Worm (Caenorhabditis elegans) whole organism, L4 larva: ENCODE measurements around the gene scl-1.

Source experiments
- D1046.2 ChIP-seq: fragments of 200-800 bp; sonication (Bioruptor generic); IDR thresholded peaks from 2 replicates; pipeline ENCODE4 v1.3.6; 2022; ENCODE audit warnings: missing genetic modification characterization, missing compliant biosample characterization
- F10B5.3 ChIP-seq: sonication (generic microtip); optimal IDR thresholded peaks from 2 replicates; lab custom pipeline; 2016; ENCODE audit warnings: mild to moderate bottlenecking, missing genetic modification characterization, missing compliant biosample characterization
- F37D6.2 ChIP-seq: sonication (generic microtip); optimal IDR thresholded peaks from 2 replicates; lab custom pipeline; 2016; ENCODE audit warnings: mild to moderate bottlenecking, missing genetic modification characterization, missing compliant biosample characterization
- F49E8.2 ChIP-seq: sonication (generic microtip); optimal IDR thresholded peaks from 2 replicates; lab custom pipeline; 2016; ENCODE audit warnings: missing compliant biosample characterization, mild to moderate bottlenecking, missing genetic modification characterization, borderline replicate concordance
- R02D3.7 ChIP-seq: fragments of 150-350 bp; sonication (generic microtip); optimal IDR thresholded peaks from 3 replicates; lab custom pipeline; 2014; ENCODE audit warnings: missing biosample characterization, missing genetic modification characterization
- Y5F2A.4 ChIP-seq: fragments of 200-800 bp; sonication (Bioruptor generic); optimal IDR thresholded peaks from 2 replicates; lab custom pipeline; 2018; ENCODE audit warnings: mild to moderate bottlenecking, missing genetic modification characterization, missing compliant biosample characterization
- aha-1 ChIP-seq: fragments of 150-350 bp; peaks from one replicate; lab custom pipeline; 2014; ENCODE audit warnings: missing biosample characterization, missing genetic modification characterization
- aly-2 ChIP-seq: sonication (generic microtip); optimal IDR thresholded peaks from 2 replicates; lab custom pipeline; 2018; ENCODE audit warnings: missing biosample characterization, missing genetic modification characterization
- arid-1 ChIP-seq: fragments of 200-800 bp; sonication (Bioruptor generic); conservative IDR thresholded peaks from 2 replicates; pipeline ENCODE4 v1.3.6; 2022; ENCODE audit warnings: missing genetic modification reagents, missing genetic modification characterization, missing compliant biosample characterization
- ceh-20 ChIP-seq: fragments of 200-800 bp; sonication (Bioruptor generic); IDR thresholded peaks from 2 replicates; pipeline ENCODE4 v1.3.6; 2022; ENCODE audit warnings: missing genetic modification reagents, missing genetic modification characterization, missing compliant biosample characterization
- ceh-32 ChIP-seq: sonication (generic microtip); optimal IDR thresholded peaks from 2 replicates; lab custom pipeline; 2016; ENCODE audit warnings: mild to moderate bottlenecking, missing genetic modification characterization, missing compliant biosample characterization; ENCODE audit not compliant: poor library complexity
- cey-2 ChIP-seq: sonication (generic microtip); optimal IDR thresholded peaks from 3 replicates; lab custom pipeline; 2017; ENCODE audit warnings: missing genetic modification characterization, mild to moderate bottlenecking, missing compliant biosample characterization, antibody characterized with exemption, borderline replicate concordance; ENCODE audit not compliant: insufficient read depth
- ctbp-1 ChIP-seq: fragments of 200-800 bp; sonication (Bioruptor generic); IDR thresholded peaks from 2 replicates; pipeline ENCODE4 v1.3.6; 2022; ENCODE audit warnings: missing genetic modification reagents, missing genetic modification characterization, missing compliant biosample characterization
- dve-1 ChIP-seq: sonication (generic microtip); optimal IDR thresholded peaks from 2 replicates; lab custom pipeline; 2017; ENCODE audit warnings: antibody characterized with exemption, mild to moderate bottlenecking, missing genetic modification characterization, missing compliant biosample characterization; ENCODE audit not compliant: insufficient read depth
- egl-27 ChIP-seq: sonication (generic microtip); optimal IDR thresholded peaks from 3 replicates; lab custom pipeline; 2017; ENCODE audit warnings: missing biosample characterization, missing genetic modification reagents, missing genetic modification characterization
- hlh-11 ChIP-seq: fragments of 200-800 bp; sonication (Bioruptor generic); optimal IDR thresholded peaks from 2 replicates; lab custom pipeline; 2018; ENCODE audit warnings: mild to moderate bottlenecking, missing genetic modification characterization, missing compliant biosample characterization
- hlh-30 ChIP-seq: sonication (generic microtip); optimal IDR thresholded peaks from 2 replicates; lab custom pipeline; 2017; ENCODE audit warnings: antibody characterized with exemption, mild to moderate bottlenecking, missing genetic modification characterization, missing compliant biosample characterization; ENCODE audit not compliant: insufficient read depth
- jun-1 ChIP-seq: fragments of 150-350 bp; optimal IDR thresholded peaks from 2 replicates; lab custom pipeline; 2014; ENCODE audit warnings: missing biosample characterization, missing genetic modification reagents, missing genetic modification characterization
- lim-7 ChIP-seq: fragments of 200-800 bp; sonication (Bioruptor generic); IDR thresholded peaks from 2 replicates; pipeline ENCODE4 v1.3.6; 2022; ENCODE audit warnings: missing genetic modification characterization, missing compliant biosample characterization
- lin-1 ChIP-seq: fragments of 200-800 bp; sonication (Bioruptor generic); IDR thresholded peaks from 2 replicates; pipeline ENCODE4 v1.3.6; 2022; ENCODE audit warnings: missing genetic modification reagents, missing genetic modification characterization, missing compliant biosample characterization
- lin-29 ChIP-seq: fragments of 200-800 bp; sonication (Bioruptor generic); IDR thresholded peaks from 2 replicates; pipeline ENCODE4 v1.3.6; 2022; ENCODE audit warnings: missing genetic modification reagents, missing genetic modification characterization, missing compliant biosample characterization
- lin-38 ChIP-seq: fragments of 200-800 bp; sonication (Bioruptor generic); IDR thresholded peaks from 2 replicates; pipeline ENCODE4 v1.3.6; 2022; ENCODE audit warnings: missing genetic modification reagents, missing genetic modification characterization, missing compliant biosample characterization
- lsy-2 ChIP-seq, 2 experiments: fragments of 150-350 bp in 1 of 2; sonication (generic microtip) in 1 of 2; optimal IDR thresholded peaks; 2 replicates each; lab custom pipeline; 2014 to 2017; ENCODE audit warnings: missing biosample characterization in 2 of 2, missing genetic modification characterization in 2 of 2
- madf-9 ChIP-seq: fragments of 200-800 bp; sonication (Bioruptor generic); conservative IDR thresholded peaks from 2 replicates; pipeline ENCODE4 v1.3.6; 2022; ENCODE audit warnings: missing genetic modification reagents, missing genetic modification characterization, missing compliant biosample characterization
- mdl-1 ChIP-seq, 2 experiments: fragments of 150-350 bp in 1 of 2; sonication (generic microtip) in 1 of 2; optimal IDR thresholded peaks; 2 replicates each; lab custom pipeline; 2014 to 2017; ENCODE audit warnings: missing biosample characterization in 2 of 2, missing genetic modification characterization in 2 of 2
- mxl-3 ChIP-seq: fragments of 200-800 bp; sonication (Bioruptor generic); optimal IDR thresholded peaks from 2 replicates; lab custom pipeline; 2018; ENCODE audit warnings: mild to moderate bottlenecking, missing genetic modification characterization, missing compliant biosample characterization
- nhr-10 ChIP-seq: fragments of 150-350 bp; optimal IDR thresholded peaks from 2 replicates; lab custom pipeline; 2014; ENCODE audit warnings: missing biosample characterization, missing genetic modification characterization
- nhr-11 ChIP-seq: fragments of 150-350 bp; optimal IDR thresholded peaks from 2 replicates; lab custom pipeline; 2014; ENCODE audit warnings: missing biosample characterization, missing genetic modification characterization
- nhr-25 ChIP-seq: sonication (generic microtip); optimal IDR thresholded peaks from 2 replicates; lab custom pipeline; 2017; ENCODE audit warnings: missing genetic modification characterization, mild to moderate bottlenecking, missing compliant biosample characterization, antibody characterized with exemption, moderate library complexity, borderline replicate concordance; ENCODE audit not compliant: insufficient read depth
- nhr-28 ChIP-seq: fragments of 150-350 bp; optimal IDR thresholded peaks from 2 replicates; lab custom pipeline; 2014; ENCODE audit warnings: missing biosample characterization, missing genetic modification characterization
- nhr-48 ChIP-seq: sonication (generic microtip); optimal IDR thresholded peaks from 2 replicates; lab custom pipeline; 2016; ENCODE audit warnings: mild to moderate bottlenecking, missing genetic modification characterization, missing compliant biosample characterization
- php-3 ChIP-seq: fragments of 200-800 bp; sonication (Bioruptor generic); IDR thresholded peaks from 2 replicates; pipeline ENCODE4 v1.3.6; 2022; ENCODE audit warnings: missing genetic modification reagents, missing genetic modification characterization, missing compliant biosample characterization
- set-16 ChIP-seq: fragments of 200-800 bp; sonication (Bioruptor generic); IDR thresholded peaks from 2 replicates; pipeline ENCODE4 v1.3.6; 2022; ENCODE audit warnings: missing genetic modification reagents, missing genetic modification characterization, missing compliant biosample characterization
- snpc-4 ChIP-seq: fragments of 150-350 bp; optimal IDR thresholded peaks from 2 replicates; lab custom pipeline; 2014; ENCODE audit warnings: missing biosample characterization, missing genetic modification characterization
- unc-130 ChIP-seq: sonication (generic microtip); optimal IDR thresholded peaks from 2 replicates; lab custom pipeline; 2016; ENCODE audit warnings: missing genetic modification reagents, missing genetic modification characterization, missing compliant biosample characterization
- unc-39 ChIP-seq: sonication (generic microtip); optimal IDR thresholded peaks from 2 replicates; lab custom pipeline; 2017; ENCODE audit warnings: missing biosample characterization, missing genetic modification characterization
- unc-62 ChIP-seq, 3 experiments: fragments of 150-350 bp in 1 of 3; sonication (generic microtip); optimal IDR thresholded peaks in 2 of 3; peaks in 1 of 3; 1 replicate in 1 of 3; 2 replicates in 2 of 3; lab custom pipeline; 2014 to 2017; ENCODE audit warnings: missing biosample characterization in 3 of 3, missing genetic modification characterization in 3 of 3, missing genetic modification reagents in 3 of 3, missing genotype in 1 of 3
- vab-7 ChIP-seq: fragments of 200-800 bp; sonication (Bioruptor generic); IDR thresholded peaks from 2 replicates; pipeline ENCODE4 v1.3.6; 2022; ENCODE audit warnings: missing genetic modification reagents, missing genetic modification characterization, missing compliant biosample characterization
- zip-11 ChIP-seq: fragments of 200-800 bp; sonication (Bioruptor generic); IDR thresholded peaks from 2 replicates; pipeline ENCODE4 v1.3.6; 2022; ENCODE audit warnings: missing genetic modification characterization, missing compliant biosample characterization
- zip-2 ChIP-seq: fragments of 150-350 bp; optimal IDR thresholded peaks from 2 replicates; lab custom pipeline; 2014; ENCODE audit warnings: missing biosample characterization, missing genetic modification characterization

scl-1 gene

DNA sequence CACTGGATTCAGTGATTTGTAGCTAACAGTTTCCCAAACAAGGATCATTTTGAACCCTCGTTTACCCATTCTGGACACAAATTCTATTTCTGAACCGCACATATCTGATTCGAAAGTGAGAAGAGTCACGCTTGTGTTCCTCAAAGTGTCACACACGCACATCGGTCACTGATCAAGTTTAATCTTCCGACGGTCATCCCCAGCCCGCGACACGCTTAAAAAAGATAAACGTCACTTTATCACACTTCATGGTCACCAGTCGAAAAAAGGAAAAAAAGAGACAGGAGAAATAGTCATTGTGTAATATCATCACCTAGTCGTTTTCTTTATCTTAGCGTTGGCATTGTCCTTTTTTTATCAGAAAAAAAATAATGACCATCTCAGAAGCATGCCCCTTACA lies 21.6 kb downstream of the scl-1 start (continued):
- peak in 1 of 2 experiments; percentile 25 for TF ChIP-seq unc-62 (GFP tag; optimal IDR thresholded peaks at IDR 0.05 in 1 of 2; lab: Kevin White, UChicago)
- no peak for TF ChIP-seq unc-62 (tag; optimal IDR thresholded peaks at IDR 0.05; lab: Kevin White, UChicago)

DNA sequence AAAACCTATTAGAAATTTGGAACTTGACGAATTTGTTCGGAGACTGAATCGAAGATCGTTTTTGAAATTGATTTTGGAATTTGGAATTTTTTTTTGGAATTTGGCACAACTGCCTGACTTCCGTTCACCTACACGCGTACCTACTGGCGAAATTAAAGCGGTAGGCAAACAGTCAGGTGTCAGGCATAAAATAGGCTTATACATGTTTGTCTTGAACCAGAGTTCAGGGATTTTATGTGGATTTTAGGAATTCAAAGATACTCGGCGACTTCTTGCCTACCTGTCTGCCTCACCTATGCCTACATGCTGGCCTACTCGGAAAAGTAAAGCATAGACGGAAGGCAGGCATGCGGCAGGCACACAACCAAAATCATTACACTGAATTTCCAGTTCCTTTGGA lies 22.2 kb downstream of the scl-1 start:
- no peak for TF ChIP-seq snpc-4 (tag; lab: Kevin White, UChicago)
- TF ChIP-seq F49E8.2 (tag; lab: Kevin White, UChicago) = no peak
- no peak for TF ChIP-seq aha-1 (tag; lab: Kevin White, UChicago)
- TF ChIP-seq unc-39 (tag; lab: Kevin White, UChicago) = no peak
- TF ChIP-seq lin-29 = no peak
- no peak for TF ChIP-seq set-16
- 0 out of 2 replicates have a peak, but pooled peaks have one; percentile 7 for TF ChIP-seq vab-7 (GFP tag; lab: Robert Waterston, UW)
- TF ChIP-seq unc-62 (GFP tag; optimal IDR thresholded peaks at IDR 0.05 in 1 of 2; lab: Kevin White, UChicago) = peak in 1 of 2 experiments; percentile 96
- TF ChIP-seq unc-62 (tag; optimal IDR thresholded peaks at IDR 0.05; lab: Kevin White, UChicago) = no peak
- TF ChIP-seq ceh-20 (GFP tag; lab: Robert Waterston, UW) = no peak
- TF ChIP-seq lsy-2 (tag; optimal IDR thresholded peaks at IDR 0.05; lab: Kevin White, UChicago) = no peak
- no peak for TF ChIP-seq mxl-3
- TF ChIP-seq, all 104 proteins: peak for 2

DNA sequence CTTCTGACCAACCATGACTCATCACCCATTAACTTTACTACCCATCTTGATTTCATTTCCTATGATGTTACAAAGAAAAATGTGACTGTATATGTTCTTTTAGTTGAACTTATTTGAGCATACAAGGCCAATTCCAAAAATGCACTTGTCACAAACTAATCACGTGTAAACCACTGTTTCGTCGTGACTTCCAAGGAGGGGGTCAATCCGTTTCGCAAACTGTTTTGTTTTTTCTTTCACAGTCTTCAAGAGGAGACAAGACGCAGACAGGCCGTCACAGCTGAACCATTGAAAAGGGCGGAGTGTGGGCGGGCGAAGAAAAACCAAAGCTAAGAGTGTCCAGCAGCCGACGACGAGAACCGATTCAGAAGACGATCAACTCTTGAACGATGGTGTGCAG lies 23.0 kb downstream of the scl-1 start, which contains the start of gene C39E9.8:
Gene C39E9.8 (plus strand): TSS at position 328 of the 400 bp plus-strand sequence.
- TF ChIP-seq hlh-30 (tag; lab: Kevin White, UChicago) = peak; percentile 55
- TF ChIP-seq aha-1 (tag; lab: Kevin White, UChicago) = no peak
- TF ChIP-seq F37D6.2 = no peak
- TF ChIP-seq mdl-1 (tag; optimal IDR thresholded peaks at IDR 0.05; lab: Kevin White, UChicago) = peak in 1 of 2 experiments; percentile 28
- peak; percentile 21 for TF ChIP-seq dve-1 (tag; lab: Kevin White, UChicago)
- no peak for TF ChIP-seq zip-11 (GFP tag; lab: Robert Waterston, UW)
- peak; percentile 80 for TF ChIP-seq cey-2 (tag; lab: Kevin White, UChicago)
- TF ChIP-seq hlh-11 (tag; lab: Kevin White, UChicago) = peak; percentile 67
- peak; percentile 76 for TF ChIP-seq nhr-28
- TF ChIP-seq mxl-3 = peak; percentile 60

DNA sequence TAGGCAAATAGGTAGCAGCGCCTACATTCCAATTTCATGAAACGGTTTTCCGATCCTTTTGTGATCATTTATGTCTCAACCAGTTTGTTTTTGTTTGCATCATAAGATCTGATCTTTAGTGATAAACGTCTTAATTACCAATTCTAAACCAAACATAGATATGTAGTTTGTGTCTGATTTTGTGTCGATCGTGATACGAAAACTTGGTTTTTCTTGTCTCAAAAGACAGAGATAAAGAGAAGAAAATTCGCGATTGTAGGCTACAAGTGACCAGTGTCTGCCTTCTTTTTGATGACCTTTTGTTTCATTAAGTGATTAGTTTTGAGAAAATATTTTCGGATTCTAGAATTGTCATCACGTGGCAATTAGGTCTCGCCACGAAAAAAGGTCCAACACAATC lies 24.1 kb downstream of the scl-1 start:
- TF ChIP-seq mdl-1 (tag; optimal IDR thresholded peaks at IDR 0.05; lab: Kevin White, UChicago) = peak in 1 of 2 experiments; percentile 5
- TF ChIP-seq nhr-11 (tag; lab: Kevin White, UChicago) = peak; percentile 89
- TF ChIP-seq nhr-10 = no peak
- TF ChIP-seq php-3 = no peak
- TF ChIP-seq hlh-11 (tag; lab: Kevin White, UChicago) = peak; percentile 20
- peak; percentile 92 for TF ChIP-seq nhr-28

DNA sequence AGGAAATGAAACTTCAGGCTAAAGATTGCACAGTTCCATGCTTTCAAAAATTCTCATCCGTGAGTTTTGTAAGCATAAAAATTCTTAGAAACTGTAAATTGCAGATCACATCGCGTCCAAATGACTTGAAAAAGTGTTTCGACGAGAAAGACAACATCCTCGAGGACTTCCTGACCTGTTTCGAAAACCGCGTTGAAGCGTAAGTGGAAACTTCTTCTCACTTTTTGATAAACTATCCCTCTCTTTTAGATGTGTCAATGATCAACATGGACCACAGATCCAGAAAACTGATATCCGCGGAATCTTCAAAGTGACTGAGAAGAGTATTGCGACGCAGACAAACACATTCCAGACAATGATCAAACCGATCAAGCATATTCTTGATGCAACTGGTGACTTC lies 24.7 kb downstream of the scl-1 start:
- TF ChIP-seq Y5F2A.4 = no peak
- TF ChIP-seq unc-62 (GFP tag; optimal IDR thresholded peaks at IDR 0.05 in 1 of 2; lab: Kevin White, UChicago) = peak in 1 of 2 experiments; percentile 94
- TF ChIP-seq unc-62 (tag; optimal IDR thresholded peaks at IDR 0.05; lab: Kevin White, UChicago) = no peak
- TF ChIP-seq aha-1 (tag; lab: Kevin White, UChicago) = peak; percentile 9
- TF ChIP-seq ceh-32 (tag; lab: Kevin White, UChicago) = no peak
- TF ChIP-seq jun-1 (tag; lab: Kevin White, UChicago) = no peak
- peak; percentile 8 for TF ChIP-seq nhr-25
- TF ChIP-seq, all 104 proteins: peak for 3

DNA sequence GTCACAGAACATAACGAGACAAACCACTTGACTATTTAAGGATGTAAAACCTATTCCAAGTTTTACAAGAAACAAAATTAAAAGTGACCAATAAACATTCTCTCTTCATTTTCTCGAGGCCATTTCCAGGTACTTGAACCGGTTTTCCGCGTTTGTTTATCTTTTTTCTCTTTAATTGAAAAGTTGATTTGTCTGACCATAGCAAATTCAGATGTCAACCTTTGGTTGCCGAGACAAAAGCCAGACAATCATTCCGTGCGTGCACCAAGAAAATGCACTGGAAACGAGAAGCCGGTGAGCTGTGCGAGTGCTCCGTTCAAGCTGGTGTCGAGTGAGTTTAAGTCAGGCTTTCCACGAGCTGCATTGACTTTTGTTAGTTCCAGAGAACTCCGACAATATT lies 26.0 kb downstream of the scl-1 start:
- TF ChIP-seq nhr-48 (tag; lab: Kevin White, UChicago) = no peak
- TF ChIP-seq unc-130 (GFP tag; lab: Kevin White, UChicago) = no peak
- TF ChIP-seq aly-2 (tag; lab: Kevin White, UChicago) = no peak
- 0 out of 2 replicates have a peak, but pooled peaks have one; percentile 17 for TF ChIP-seq D1046.2
- no peak for TF ChIP-seq lsy-2 (tag; optimal IDR thresholded peaks at IDR 0.05; lab: Kevin White, UChicago)
- TF ChIP-seq lin-38 (GFP tag; lab: Robert Waterston, UW) = no peak
- TF ChIP-seq zip-2 (tag; lab: Kevin White, UChicago) = no peak
- peak in 1 of 2 experiments; percentile 98 for TF ChIP-seq unc-62 (GFP tag; optimal IDR thresholded peaks at IDR 0.05 in 1 of 2; lab: Kevin White, UChicago)
- no peak for TF ChIP-seq unc-62 (tag; optimal IDR thresholded peaks at IDR 0.05; lab: Kevin White, UChicago)
- no peak for TF ChIP-seq egl-27
- TF ChIP-seq madf-9 = no peak
- TF ChIP-seq arid-1 = no peak
- TF ChIP-seq lim-7 (GFP tag; lab: Robert Waterston, UW) = no peak
- no peak for TF ChIP-seq R02D3.7
- TF ChIP-seq ctbp-1 (GFP tag; lab: Robert Waterston, UW) = 0 out of 2 replicates have a peak, but pooled peaks have one; percentile 31
- TF ChIP-seq lin-1 (GFP tag; lab: Robert Waterston, UW) = no peak
- no peak for TF ChIP-seq F10B5.3 (tag; lab: Kevin White, UChicago)
